Fruit fly (Drosophila melanogaster): ENCODE data around the gene Cyp9f2.

DNA sequence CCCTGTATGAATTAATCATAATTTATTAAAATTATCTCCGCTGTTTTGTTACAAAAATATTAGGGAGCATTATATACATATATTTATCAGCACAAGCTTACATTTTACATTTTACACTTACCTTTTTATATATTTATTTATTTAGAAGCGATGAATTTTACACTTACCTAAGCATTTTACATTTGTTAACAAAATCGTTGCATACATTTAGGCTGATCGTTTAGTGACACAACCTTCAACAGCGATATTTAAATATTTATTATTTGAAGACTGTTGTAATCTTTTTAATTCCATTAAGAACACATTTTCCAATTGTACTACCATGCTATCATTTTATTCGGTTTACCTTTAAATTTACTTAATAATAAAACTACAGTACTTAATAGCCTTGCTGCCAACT is 22.0 kb downstream of the Cyp9f2 start:
- TF ChIP-seq insv (optimal IDR thresholded peaks at IDR 0.05) = no peak
- no peak for TF ChIP-seq psq (optimal IDR thresholded peaks at IDR 0.05)
- TF ChIP-seq Myc (optimal IDR thresholded peaks at IDR 0.05) = no peak
- TF ChIP-seq h (optimal IDR thresholded peaks at IDR 0.05) = no peak
- no peak for TF ChIP-seq ttk (optimal IDR thresholded peaks at IDR 0.05)
- no peak for TF ChIP-seq Sin3A (optimal IDR thresholded peaks at IDR 0.05)
